Worm (Caenorhabditis elegans) whole organism, L4 larva: ENCODE results near the gene oac-32.

Source experiments
- R02D3.7 ChIP-seq: fragments of 150-350 bp; sonication (generic microtip); optimal IDR thresholded peaks from 3 replicates; lab custom pipeline; 2014; ENCODE audit warnings: missing biosample characterization, missing genetic modification characterization
- egl-43 ChIP-seq: fragments of 200-800 bp; sonication (Bioruptor generic); IDR thresholded peaks from 2 replicates; pipeline ENCODE4 v1.3.6; 2022; ENCODE audit warnings: missing genetic modification reagents, missing genetic modification characterization, missing compliant biosample characterization

ce11 chrV:1585411-1585810 lies 39.8 kb upstream of the oac-32 start, which contains the start of gene F16B4.7:
- TF ChIP-seq egl-43 (GFP tag; lab: Robert Waterston, UW) (no peak), R02D3.7 (tag; lab: Kevin White, UChicago) (no peak)
